Worm (Caenorhabditis elegans) whole organism, young adult: ENCODE data around the gene lpin-1.

Experiments used
- F10E7.11 ChIP-seq: sonication (generic microtip); optimal IDR thresholded peaks from 2 replicates; lab custom pipeline; 2017; ENCODE audit warnings: mild to moderate bottlenecking, missing genetic modification characterization, moderate library complexity, missing compliant biosample characterization
- F23B12.7 ChIP-seq: sonication (generic microtip); optimal IDR thresholded peaks from 2 replicates; lab custom pipeline; 2017; ENCODE audit warnings: missing genetic modification characterization, mild to moderate bottlenecking, missing compliant biosample characterization, antibody characterized with exemption, moderate library complexity; ENCODE audit not compliant: insufficient read depth
- F33H1.4 ChIP-seq: fragments of 200-800 bp; sonication (Bioruptor generic); IDR thresholded peaks from 2 replicates; pipeline ENCODE4 v1.3.6; 2022; ENCODE audit warnings: missing genetic modification reagents, missing genetic modification characterization, missing compliant biosample characterization
- F49E8.2 ChIP-seq: sonication (generic microtip); optimal IDR thresholded peaks from 3 replicates; lab custom pipeline; 2017; ENCODE audit warnings: missing genetic modification characterization, mild to moderate bottlenecking, missing compliant biosample characterization, antibody characterized with exemption, moderate library complexity; ENCODE audit not compliant: insufficient read depth
- K11D2.4 ChIP-seq: fragments of 200-800 bp; sonication (Bioruptor generic); IDR thresholded peaks from 2 replicates; pipeline ENCODE4 v1.3.6; 2022; ENCODE audit warnings: missing genetic modification reagents, missing genetic modification characterization, missing compliant biosample characterization
- T07F8.4 ChIP-seq: sonication (generic microtip); optimal IDR thresholded peaks from 2 replicates; lab custom pipeline; 2016; ENCODE audit warnings: mild to moderate bottlenecking, missing genetic modification characterization, moderate library complexity, missing compliant biosample characterization
- Y53F4B.3 ChIP-seq: fragments of 200-800 bp; sonication (Bioruptor generic); IDR thresholded peaks from 2 replicates; pipeline ENCODE4 v1.3.6; 2022; ENCODE audit warnings: missing genetic modification reagents, missing genetic modification characterization, missing compliant biosample characterization
- Y67H2A.10 ChIP-seq: fragments of 200-800 bp; sonication (Bioruptor generic); conservative IDR thresholded peaks from 2 replicates; pipeline ENCODE4 v1.3.6; 2022; ENCODE audit warnings: missing genetic modification reagents, missing genetic modification characterization, missing compliant biosample characterization
- Y79H2A.3 ChIP-seq: fragments of 200-800 bp; sonication (Bioruptor generic); conservative IDR thresholded peaks from 2 replicates; pipeline ENCODE4 v1.3.6; 2022; ENCODE audit warnings: missing genetic modification reagents, missing genetic modification characterization, missing compliant biosample characterization
- ZK185.1 ChIP-seq: sonication (generic microtip); optimal IDR thresholded peaks from 2 replicates; lab custom pipeline; 2016; ENCODE audit warnings: mild to moderate bottlenecking, missing genetic modification characterization, missing compliant biosample characterization; ENCODE audit not compliant: poor library complexity, severe bottlenecking
- atf-7 ChIP-seq: sonication (generic microtip); optimal IDR thresholded peaks from 2 replicates; lab custom pipeline; 2017; ENCODE audit warnings: mild to moderate bottlenecking, missing genetic modification characterization, missing compliant biosample characterization
- attf-3 ChIP-seq: fragments of 200-800 bp; sonication (Bioruptor generic); conservative IDR thresholded peaks from 2 replicates; pipeline ENCODE4 v1.3.6; 2022; ENCODE audit warnings: missing genetic modification reagents, missing genetic modification characterization, missing compliant biosample characterization
- attf-6 ChIP-seq: fragments of 200-800 bp; sonication (Bioruptor generic); IDR thresholded peaks from 2 replicates; pipeline ENCODE4 v1.3.6; 2022; ENCODE audit warnings: missing genetic modification reagents, missing genetic modification characterization, missing compliant biosample characterization
- ccch-3 ChIP-seq: fragments of 200-800 bp; sonication (Bioruptor generic); optimal IDR thresholded peaks from 2 replicates; lab custom pipeline; 2018; ENCODE audit warnings: mild to moderate bottlenecking, missing genetic modification characterization, missing compliant biosample characterization
- cebp-1 ChIP-seq, 2 experiments: fragments of 200-800 bp in 1 of 2; sonication (Bioruptor generic) in 1 of 2; sonication (generic microtip) in 1 of 2; IDR thresholded peaks in 1 of 2; optimal IDR thresholded peaks in 1 of 2; 2 replicates each; pipeline versions ENCODE4 v1.3.6 to Lab custom; 2017 to 2022; ENCODE audit warnings: missing compliant biosample characterization in 2 of 2, missing genetic modification characterization in 2 of 2, mild to moderate bottlenecking in 1 of 2, missing genetic modification reagents in 1 of 2, moderate library complexity in 1 of 2
- cebp-2 ChIP-seq: fragments of 200-800 bp; sonication (Bioruptor generic); IDR thresholded peaks from 2 replicates; pipeline ENCODE4 v1.3.6; 2022; ENCODE audit warnings: missing genetic modification characterization, missing compliant biosample characterization
- ceh-27 ChIP-seq: fragments of 200-800 bp; sonication (Bioruptor generic); optimal IDR thresholded peaks from 2 replicates; lab custom pipeline; 2018; ENCODE audit warnings: mild to moderate bottlenecking, missing genetic modification characterization, moderate library complexity, missing compliant biosample characterization
- ceh-40 ChIP-seq: fragments of 200-800 bp; sonication (Bioruptor generic); IDR thresholded peaks from 2 replicates; pipeline ENCODE4 v1.3.6; 2022; ENCODE audit warnings: missing genetic modification characterization, missing compliant biosample characterization
- ceh-58 ChIP-seq: fragments of 200-800 bp; sonication (Bioruptor generic); IDR thresholded peaks from 2 replicates; pipeline ENCODE4 v1.3.6; 2022; ENCODE audit warnings: missing genetic modification characterization, missing compliant biosample characterization
- ceh-79 ChIP-seq: sonication (generic microtip); optimal IDR thresholded peaks from 2 replicates; lab custom pipeline; 2017; ENCODE audit warnings: mild to moderate bottlenecking, missing genetic modification characterization, missing compliant biosample characterization
- ceh-91 ChIP-seq: fragments of 200-800 bp; sonication (Bioruptor generic); IDR thresholded peaks from 2 replicates; pipeline ENCODE4 v1.3.6; 2022; ENCODE audit warnings: missing genetic modification reagents, missing genetic modification characterization, missing compliant biosample characterization
- chd-7 ChIP-seq: sonication (generic microtip); optimal IDR thresholded peaks from 2 replicates; lab custom pipeline; 2016; ENCODE audit warnings: mild to moderate bottlenecking, missing genetic modification characterization, moderate library complexity, missing compliant biosample characterization
- dpff-1 ChIP-seq: sonication (generic microtip); optimal IDR thresholded peaks from 2 replicates; lab custom pipeline; 2017; ENCODE audit warnings: mild to moderate bottlenecking, missing genetic modification characterization, missing compliant biosample characterization
- dpl-1 ChIP-seq: fragments of 150-350 bp; optimal IDR thresholded peaks from 2 replicates; lab custom pipeline; 2014; ENCODE audit warnings: missing biosample characterization, missing genetic modification reagents, missing genetic modification characterization
- egl-44 ChIP-seq: fragments of 200-800 bp; sonication (Bioruptor generic); IDR thresholded peaks from 2 replicates; pipeline ENCODE4 v1.3.6; 2022; ENCODE audit warnings: missing genetic modification reagents, missing genetic modification characterization, missing compliant biosample characterization
- hlh-12 ChIP-seq: sonication (generic microtip); optimal IDR thresholded peaks from 2 replicates; lab custom pipeline; 2016; ENCODE audit warnings: missing genetic modification characterization, missing compliant biosample characterization
- let-526 ChIP-seq: fragments of 200-800 bp; sonication (Bioruptor generic); IDR thresholded peaks from 2 replicates; pipeline ENCODE4 v1.3.6; 2022; ENCODE audit warnings: missing genetic modification reagents, missing genetic modification characterization, missing compliant biosample characterization
- lin-26 ChIP-seq: fragments of 200-800 bp; sonication (Bioruptor generic); IDR thresholded peaks from 2 replicates; pipeline ENCODE4 v1.3.6; 2022; ENCODE audit warnings: missing genetic modification reagents, missing genetic modification characterization, missing compliant biosample characterization
- lin-54 ChIP-seq: fragments of 200-800 bp; sonication (Bioruptor generic); optimal IDR thresholded peaks from 2 replicates; lab custom pipeline; 2018; ENCODE audit warnings: mild to moderate bottlenecking, missing genetic modification characterization, missing compliant biosample characterization
- lsl-1 ChIP-seq: fragments of 200-800 bp; sonication (Bioruptor generic); optimal IDR thresholded peaks from 2 replicates; lab custom pipeline; 2018; ENCODE audit warnings: mild to moderate bottlenecking, missing genetic modification characterization, moderate library complexity, missing compliant biosample characterization
- madf-3 ChIP-seq: fragments of 200-800 bp; sonication (Bioruptor generic); IDR thresholded peaks from 2 replicates; pipeline ENCODE4 v1.3.6; 2022; ENCODE audit warnings: missing genetic modification reagents, missing genetic modification characterization, missing compliant biosample characterization
- nfya-1 ChIP-seq: sonication (generic microtip); optimal IDR thresholded peaks from 2 replicates; lab custom pipeline; 2017; ENCODE audit warnings: antibody characterized with exemption, missing compliant biosample characterization, missing genetic modification characterization, borderline replicate concordance; ENCODE audit not compliant: insufficient read depth
- nhr-120 ChIP-seq: fragments of 200-800 bp; sonication (Bioruptor generic); IDR thresholded peaks from 2 replicates; pipeline ENCODE4 v1.3.6; 2022; ENCODE audit warnings: missing genetic modification characterization, missing compliant biosample characterization
- nhr-90 ChIP-seq: sonication (generic microtip); optimal IDR thresholded peaks from 2 replicates; lab custom pipeline; 2016; ENCODE audit warnings: missing genotype, mild to moderate bottlenecking, missing genetic modification characterization, missing compliant biosample characterization
- pbrm-1 ChIP-seq: fragments of 200-800 bp; sonication (Bioruptor generic); IDR thresholded peaks from 2 replicates; pipeline ENCODE4 v1.3.6; 2022; ENCODE audit warnings: missing genetic modification reagents, missing genetic modification characterization, missing compliant biosample characterization
- pha-4 ChIP-seq: fragments of 150-350 bp; sonication (generic microtip); optimal IDR thresholded peaks from 2 replicates; lab custom pipeline; 2014; ENCODE audit warnings: missing biosample characterization, missing genetic modification reagents, missing genetic modification characterization
- rcor-1 ChIP-seq: fragments of 200-800 bp; sonication (Bioruptor generic); IDR thresholded peaks from 2 replicates; pipeline ENCODE4 v1.3.6; 2022; ENCODE audit warnings: missing genetic modification reagents, missing genetic modification characterization, missing compliant biosample characterization
- repo-1 ChIP-seq: sonication (generic microtip); optimal IDR thresholded peaks from 2 replicates; lab custom pipeline; 2017; ENCODE audit warnings: mild to moderate bottlenecking, missing genetic modification characterization, missing compliant biosample characterization
- snpc-1.3 ChIP-seq: sonication (generic microtip); optimal IDR thresholded peaks from 2 replicates; lab custom pipeline; 2017; ENCODE audit warnings: missing genetic modification characterization, mild to moderate bottlenecking, missing compliant biosample characterization, antibody characterized with exemption, moderate library complexity, missing genotype, missing genetic modification reagents; ENCODE audit not compliant: insufficient read depth
- sptf-2 ChIP-seq: fragments of 200-800 bp; sonication (Bioruptor generic); optimal IDR thresholded peaks from 2 replicates; lab custom pipeline; 2018; ENCODE audit warnings: mild to moderate bottlenecking, missing genetic modification characterization, missing compliant biosample characterization
- tbp1 ChIP-seq: fragments of 200-800 bp; sonication (Bioruptor generic); optimal IDR thresholded peaks from 2 replicates; lab custom pipeline; 2018; ENCODE audit warnings: mild to moderate bottlenecking, missing genetic modification characterization, missing compliant biosample characterization
- unc-62 ChIP-seq: fragments of 150-350 bp; optimal IDR thresholded peaks from 2 replicates; lab custom pipeline; 2014; ENCODE audit warnings: missing biosample characterization, missing genetic modification reagents, missing genetic modification characterization
- xnd-1 ChIP-seq: sonication (generic microtip); optimal IDR thresholded peaks from 2 replicates; lab custom pipeline; 2016; ENCODE audit warnings: missing genotype, missing genetic modification reagents, missing genetic modification characterization, missing compliant biosample characterization
- zfh-2 ChIP-seq: fragments of 200-800 bp; sonication (Bioruptor generic); conservative IDR thresholded peaks from 2 replicates; pipeline ENCODE4 v1.3.6; 2022; ENCODE audit warnings: missing genetic modification reagents, missing genetic modification characterization, missing compliant biosample characterization
- ztf-26 ChIP-seq: sonication (generic microtip); optimal IDR thresholded peaks from 2 replicates; lab custom pipeline; 2017; ENCODE audit warnings: missing genetic modification characterization, missing compliant biosample characterization
- ztf-28 ChIP-seq: fragments of 200-800 bp; sonication (Bioruptor generic); IDR thresholded peaks from 2 replicates; pipeline ENCODE4 v1.3.6; 2022; ENCODE audit warnings: missing genetic modification reagents, missing genetic modification characterization, missing compliant biosample characterization

lpin-1 gene

DNA sequence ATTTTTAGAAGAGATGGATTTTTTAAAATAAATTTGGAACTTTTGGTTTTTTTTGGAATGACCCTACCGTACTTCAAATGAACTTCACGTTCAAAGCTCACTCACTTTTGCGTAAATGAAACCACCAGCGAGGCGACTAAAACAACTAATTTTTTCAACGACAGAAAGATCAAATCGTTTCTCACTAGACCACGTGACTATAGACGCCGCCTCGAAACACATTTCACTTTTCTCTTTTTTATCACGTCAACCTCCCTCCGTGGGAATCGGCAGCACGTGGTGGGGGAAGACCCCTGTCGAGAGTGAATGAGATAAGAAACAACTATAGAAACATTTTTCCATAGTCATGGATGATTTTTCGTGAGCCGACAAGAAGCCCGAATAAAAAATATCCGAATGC is 3.4 kb upstream of the lpin-1 start (continued):
- TF ChIP-seq pha-4 (tag; lab: Kevin White, UChicago) (peak; percentile 70), sptf-2 (GFP tag; lab: Kevin White, UChicago) (no peak), dpl-1 (GFP tag; lab: Kevin White, UChicago) (no peak), ceh-91 (no peak), Y79H2A.3 (GFP tag; lab: Robert Waterston, UW) (no peak), tbp1 (peak; percentile 49), Y67H2A.10 (GFP tag; lab: Robert Waterston, UW) (no peak), egl-44 (GFP tag; lab: Robert Waterston, UW) (no peak; the same call in 1 of the 2 replicates), hlh-12 (tag; lab: Kevin White, UChicago) (no peak), lsl-1 (GFP tag; lab: Kevin White, UChicago) (no peak), nfya-1 (no peak), repo-1 (tag; lab: Kevin White, UChicago) (no peak), lin-54 (peak; percentile 44), nhr-90 (peak; percentile 35), ceh-58 (GFP tag; lab: Robert Waterston, UW) (no peak), dpff-1 (no peak), ceh-40 (GFP tag; lab: Robert Waterston, UW) (no peak), unc-62 (peak; percentile 58), attf-3 (no peak), K11D2.4 (peak; percentile 66; the same call in 1 of the 2 replicates), ZK185.1 (tag; lab: Kevin White, UChicago) (no peak), cebp-1 (GFP tag; IDR thresholded peaks at IDR 0.05; lab: Robert Waterston, UW) (peak; percentile 8; the same call in 1 of the 2 replicates), cebp-1 (tag; optimal IDR thresholded peaks at IDR 0.05; lab: Kevin White, UChicago) (peak; percentile 71), cebp-2 (GFP tag; lab: Robert Waterston, UW) (no peak), ztf-26 (peak; percentile 62), nhr-120 (GFP tag; lab: Robert Waterston, UW) (no peak), F33H1.4 (GFP tag; lab: Robert Waterston, UW) (no peak), madf-3 (no peak), pbrm-1 (GFP tag; lab: Robert Waterston, UW) (0 out of 2 replicates have a peak, but pooled peaks have one; percentile 55), ccch-3 (GFP tag; lab: Kevin White, UChicago) (no peak), zfh-2 (GFP tag; lab: Robert Waterston, UW) (no peak), Y53F4B.3 (GFP tag; lab: Robert Waterston, UW) (no peak), atf-7 (tag; lab: Kevin White, UChicago) (peak; percentile 62), lin-26 (GFP tag; lab: Robert Waterston, UW) (peak; percentile 40), F49E8.2 (tag; lab: Kevin White, UChicago) (no peak), snpc-1.3 (no peak), ceh-79 (no peak)

DNA sequence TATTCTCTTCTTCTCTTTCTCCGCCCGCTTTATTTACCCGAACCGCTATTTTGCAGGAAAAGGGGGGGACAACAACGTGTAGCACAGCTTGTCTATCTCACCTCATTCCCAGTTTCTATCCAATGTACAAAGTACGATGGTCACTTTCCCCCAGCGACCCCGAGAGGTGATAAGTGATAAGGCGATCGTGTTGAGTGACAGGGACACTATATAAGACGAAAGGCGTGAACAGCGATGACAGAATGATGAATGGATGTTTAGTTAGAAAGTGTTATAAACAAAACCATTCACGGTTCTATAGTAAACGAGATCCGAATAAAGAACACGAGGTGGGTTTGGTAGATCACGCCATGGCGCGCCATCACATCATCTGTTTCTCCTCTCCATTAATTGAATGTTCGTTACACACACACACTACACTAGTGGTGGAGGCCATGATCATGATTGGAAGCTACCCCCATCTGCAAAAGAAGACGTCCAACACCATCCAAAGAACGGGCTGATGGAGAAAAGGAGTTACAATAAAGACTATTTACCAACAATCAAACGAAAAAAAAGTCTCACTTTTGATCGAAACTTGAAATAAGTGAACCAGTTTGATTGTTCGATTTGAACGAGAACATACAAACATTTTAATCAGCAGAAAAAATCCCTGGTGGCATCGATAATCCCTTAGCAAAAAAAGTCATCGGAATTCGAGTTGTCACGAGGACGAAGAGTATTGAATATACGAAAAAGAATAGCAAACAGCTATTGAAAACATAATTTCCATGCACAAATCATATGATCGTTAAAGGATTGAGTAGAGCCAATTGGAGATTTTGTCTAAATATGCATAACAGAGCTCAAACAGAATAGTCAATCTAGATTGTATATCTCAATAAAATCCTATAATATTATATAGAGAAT is 2.7 kb upstream of the lpin-1 start:
- TF ChIP-seq F49E8.2 (tag; lab: Kevin White, UChicago): no peak
- peak; percentile 33; the same call in 1 of the 2 replicates for TF ChIP-seq cebp-1 (GFP tag; IDR thresholded peaks at IDR 0.05; lab: Robert Waterston, UW)
- TF ChIP-seq cebp-1 (tag; optimal IDR thresholded peaks at IDR 0.05; lab: Kevin White, UChicago): peak; percentile 43
- no peak for TF ChIP-seq xnd-1
- TF ChIP-seq attf-6 (GFP tag; lab: Robert Waterston, UW): no peak
- peak; percentile 69 for TF ChIP-seq chd-7 (tag; lab: Kevin White, UChicago)
- TF ChIP-seq F10E7.11: peak; percentile 6
- TF ChIP-seq let-526 (GFP tag; lab: Robert Waterston, UW): no peak; the same call in 1 of the 2 replicates
- TF ChIP-seq T07F8.4 (tag; lab: Kevin White, UChicago): no peak
- no peak for TF ChIP-seq ceh-27 (GFP tag; lab: Kevin White, UChicago)
- TF ChIP-seq rcor-1: no peak
- no peak for TF ChIP-seq F23B12.7 (tag; lab: Kevin White, UChicago)
- no peak for TF ChIP-seq F33H1.4 (GFP tag; lab: Robert Waterston, UW)
- TF ChIP-seq ztf-28 (GFP tag; lab: Robert Waterston, UW): no peak
